Worm (Caenorhabditis elegans): ENCODE results near the gene fox-1.

ce11 chrX:2426932-2427331, 32.8 kb downstream of the fox-1 start:
- TF ChIP-seq ama-1 (optimal IDR thresholded peaks at IDR 0.05), result no peak
- no peak for TF ChIP-seq sea-1 (GFP tag; conservative IDR thresholded peaks at IDR 0.05)
- TF ChIP-seq B0310.2 (tag; optimal IDR thresholded peaks at IDR 0.05), result no peak
